Worm (Caenorhabditis elegans): ENCODE measurements around the gene C07E3.3.

DNA sequence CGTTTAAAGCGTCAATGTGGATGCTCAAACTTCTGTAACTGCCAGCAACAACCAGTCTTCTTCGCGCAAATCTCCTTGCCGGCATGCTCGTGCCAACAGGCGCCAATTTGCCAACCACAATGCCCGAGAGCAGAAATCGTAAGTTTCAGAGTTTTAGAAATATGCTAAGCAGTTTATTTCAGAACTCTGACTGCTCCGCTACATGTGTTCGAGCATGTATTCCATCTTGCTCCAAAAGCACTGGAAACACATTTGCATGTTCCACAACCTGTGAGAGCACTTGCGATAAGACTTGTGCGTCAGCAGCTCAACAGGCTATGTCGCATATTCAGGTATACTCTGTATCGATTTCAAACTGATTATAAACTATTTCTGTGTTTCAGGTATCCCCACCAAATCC, 27.6 kb downstream of the C07E3.3 start:
- no peak for TF ChIP-seq pat-9 (tag; optimal IDR thresholded peaks at IDR 0.05)
- no peak for TF ChIP-seq ceh-6 (GFP tag; optimal IDR thresholded peaks at IDR 0.05)
- TF ChIP-seq T23F11.4 (GFP tag; optimal IDR thresholded peaks at IDR 0.05) = no peak
- no peak for TF ChIP-seq nhr-11 (tag; optimal IDR thresholded peaks at IDR 0.05)
- TF ChIP-seq rnt-1 (tag; optimal IDR thresholded peaks at IDR 0.05) = no peak
- no peak for TF ChIP-seq ama-1 (optimal IDR thresholded peaks at IDR 0.05)
- no peak for TF ChIP-seq ceh-9 (tag; optimal IDR thresholded peaks at IDR 0.05)
- no peak for TF ChIP-seq unc-55 (GFP tag; optimal IDR thresholded peaks at IDR 0.05)
- no peak for TF ChIP-seq madf-2 (tag; optimal IDR thresholded peaks at IDR 0.05)
